Worm (Caenorhabditis elegans): Measurements from ENCODE around the gene pin-2.

ce11 chrIV:12785988-12786387, 7.7 kb upstream of the pin-2 start:
- TF ChIP-seq ztf-11 (tag; optimal IDR thresholded peaks at IDR 0.05) (no peak), pqm-1 (tag; optimal IDR thresholded peaks at IDR 0.05) (no peak), zag-1 (tag; optimal IDR thresholded peaks at IDR 0.05) (no peak), mdl-1 (tag; optimal IDR thresholded peaks at IDR 0.05) (no peak), lin-39 (tag; optimal IDR thresholded peaks at IDR 0.05) (no peak), lin-15B (tag; optimal IDR thresholded peaks at IDR 0.05) (no peak), snpc-4 (tag; optimal IDR thresholded peaks at IDR 0.05) (peak; percentile 12), nhr-11 (tag; optimal IDR thresholded peaks at IDR 0.05) (no peak), nhr-77 (tag; optimal IDR thresholded peaks at IDR 0.05) (no peak), elt-1 (tag; optimal IDR thresholded peaks at IDR 0.05) (no peak)

Data from whole organism, L3 larva.